Worm (Caenorhabditis elegans): ENCODE results near the gene mrp-1.

ce11 chrX:557195-557594, 30.5 kb downstream of the mrp-1 start, which contains the start of gene hlh-19:
- TF ChIP-seq elt-1 (tag; optimal IDR thresholded peaks at IDR 0.05): no peak
- no peak for TF ChIP-seq lsy-2 (tag; optimal IDR thresholded peaks at IDR 0.05)
- TF ChIP-seq lin-13 (GFP tag; optimal IDR thresholded peaks at IDR 0.05): no peak
- TF ChIP-seq ama-1 (optimal IDR thresholded peaks at IDR 0.05): no peak
- no peak for TF ChIP-seq ceh-82 (tag; optimal IDR thresholded peaks at IDR 0.05)
- TF ChIP-seq nhr-237 (tag; optimal IDR thresholded peaks at IDR 0.05): no peak
- no peak for TF ChIP-seq ztf-1 (GFP tag; conservative IDR thresholded peaks at IDR 0.05)
- no peak for TF ChIP-seq nhr-10 (tag; optimal IDR thresholded peaks at IDR 0.05)
- no peak for TF ChIP-seq ztf-11 (tag; optimal IDR thresholded peaks at IDR 0.05)
- no peak for TF ChIP-seq crh-2 (tag; optimal IDR thresholded peaks at IDR 0.05)

All from whole organism, L2 larva.